Fruit fly (Drosophila melanogaster) whole organism, adult: ENCODE results near the gene B-H2.

Experiments used
- CG11617 ChIP-seq: fragments of 200-800 bp; sonication (Bioruptor generic); optimal IDR thresholded peaks from 2 replicates; lab custom pipeline; 2017; ENCODE audit warnings: mild to moderate bottlenecking, missing biosample characterization, missing genetic modification reagents, missing genetic modification characterization
- CG12768 ChIP-seq: fragments of 200-800 bp; sonication (Bioruptor generic); optimal IDR thresholded peaks from 2 replicates; lab custom pipeline; 2017; ENCODE audit warnings: missing biosample characterization, missing genetic modification characterization, mild to moderate bottlenecking, moderate library complexity, missing genetic modification reagents
- CG14711 ChIP-seq: fragments of 200-800 bp; sonication (Bioruptor generic); optimal IDR thresholded peaks from 2 replicates; lab custom pipeline; 2018; ENCODE audit warnings: missing biosample characterization, mild to moderate bottlenecking, missing genetic modification characterization, moderate library complexity
- CG1620 ChIP-seq: fragments of 200-800 bp; sonication (Bioruptor generic); optimal IDR thresholded peaks from 2 replicates; lab custom pipeline; 2016; ENCODE audit warnings: missing biosample characterization, missing genetic modification characterization
- CG33017 ChIP-seq: fragments of 200-800 bp; sonication (Bioruptor generic); optimal IDR thresholded peaks from 2 replicates; lab custom pipeline; 2018; ENCODE audit warnings: missing biosample characterization, mild to moderate bottlenecking, missing genetic modification characterization, moderate library complexity
- CG5204 ChIP-seq: fragments of 200-800 bp; sonication (Bioruptor generic); optimal IDR thresholded peaks from 2 replicates; lab custom pipeline; 2016; ENCODE audit warnings: missing biosample characterization, missing genetic modification characterization
- CG7045 ChIP-seq: fragments of 200-800 bp; sonication (Bioruptor generic); optimal IDR thresholded peaks from 2 replicates; lab custom pipeline; 2017; ENCODE audit warnings: missing biosample characterization, mild to moderate bottlenecking, missing genetic modification characterization
- CG7101 ChIP-seq: fragments of 200-800 bp; sonication (Bioruptor generic); optimal IDR thresholded peaks from 2 replicates; lab custom pipeline; 2018; ENCODE audit warnings: missing biosample characterization, mild to moderate bottlenecking, missing genetic modification characterization, moderate library complexity
- Clk ChIP-seq: fragments of 200-800 bp; sonication (Bioruptor generic); optimal IDR thresholded peaks from 2 replicates; lab custom pipeline; 2017; ENCODE audit warnings: missing biosample characterization, missing genetic modification characterization
- Crg-1 ChIP-seq: fragments of 200-800 bp; sonication (Bioruptor generic); optimal IDR thresholded peaks from 2 replicates; lab custom pipeline; 2016; ENCODE audit warnings: missing biosample characterization, missing genetic modification characterization
- Hr96 ChIP-seq: fragments of 200-800 bp; sonication (Bioruptor generic); optimal IDR thresholded peaks from 2 replicates; lab custom pipeline; 2016; ENCODE audit warnings: missing biosample characterization, missing genetic modification characterization
- Mnt ChIP-seq: fragments of 200-800 bp; sonication (Bioruptor generic); optimal IDR thresholded peaks from 2 replicates; lab custom pipeline; 2016; ENCODE audit warnings: missing biosample characterization, mild to moderate bottlenecking, missing genetic modification characterization
- bab1 ChIP-seq: fragments of 200-800 bp; sonication (Bioruptor generic); optimal IDR thresholded peaks from 3 replicates; lab custom pipeline; 2019; ENCODE audit warnings: missing biosample characterization, mild to moderate bottlenecking, missing genetic modification characterization, moderate library complexity
- cic ChIP-seq: fragments of 200-800 bp; sonication (Bioruptor generic); optimal IDR thresholded peaks from 2 replicates; lab custom pipeline; 2017; ENCODE audit warnings: missing biosample characterization, mild to moderate bottlenecking, missing genetic modification characterization, moderate library complexity
- cnc ChIP-seq, 2 experiments: fragments of >200 bp; optimal IDR thresholded peaks; 2 replicates each; lab custom pipeline; 2017
- kay ChIP-seq: fragments of 200-800 bp; sonication (Bioruptor generic); peaks from one replicate; lab custom pipeline; 2016; ENCODE audit warnings: missing biosample characterization, missing genetic modification characterization, borderline replicate concordance
- ovo ChIP-seq: fragments of 200-800 bp; sonication (Bioruptor generic); optimal IDR thresholded peaks from 2 replicates; lab custom pipeline; 2016; ENCODE audit warnings: missing biosample characterization, missing genetic modification characterization
- pad ChIP-seq: fragments of 200-800 bp; sonication (Bioruptor generic); optimal IDR thresholded peaks from 3 replicates; lab custom pipeline; 2017; ENCODE audit warnings: missing biosample characterization, missing genetic modification characterization, mild to moderate bottlenecking, moderate library complexity, missing genetic modification reagents
- tj ChIP-seq: fragments of 200-800 bp; sonication (Bioruptor generic); optimal IDR thresholded peaks from 3 replicates; lab custom pipeline; 2017; ENCODE audit warnings: missing biosample characterization, mild to moderate bottlenecking, missing genetic modification characterization, moderate library complexity
- toe ChIP-seq: fragments of 200-800 bp; sonication (Bioruptor generic); optimal IDR thresholded peaks from 2 replicates; lab custom pipeline; 2016; ENCODE audit warnings: missing biosample characterization, missing genetic modification characterization

B-H2 gene

dm6 chrX:17332390-17332789 lies 18.0 kb downstream of the B-H2 start:
- TF ChIP-seq Hr96 (GFP tag; lab: Kevin White, UChicago) (no peak), CG7045 (no peak), bab1 (GFP tag; lab: Kevin White, UChicago) (no peak), CG1620 (GFP tag; lab: Kevin White, UChicago) (no peak), CG7101 (tag; lab: Kevin White, UChicago) (no peak), CG14711 (tag; lab: Kevin White, UChicago) (no peak), tj (GFP tag; lab: Kevin White, UChicago) (no peak), kay (GFP tag; lab: Kevin White, UChicago) (no peak), CG12768 (GFP tag; lab: Kevin White, UChicago) (no peak), CG11617 (no peak), cnc (optimal IDR thresholded peaks at IDR 0.05; lab: Kevin White, UChicago) (no peak), cic (GFP tag; lab: Kevin White, UChicago) (no peak), pad (no peak), toe (GFP tag; lab: Kevin White, UChicago) (no peak), ovo (GFP tag; lab: Kevin White, UChicago) (no peak), CG33017 (tag; lab: Kevin White, UChicago) (no peak), Mnt (GFP tag; lab: Kevin White, UChicago) (no peak), Crg-1 (GFP tag; lab: Kevin White, UChicago) (no peak), CG5204 (GFP tag; lab: Kevin White, UChicago) (no peak)

dm6 chrX:17334101-17334500 lies 19.7 kb downstream of the B-H2 start:
- no peak for TF ChIP-seq CG33017 (tag; lab: Kevin White, UChicago)
- TF ChIP-seq Clk (GFP tag; lab: Kevin White, UChicago), result no peak
- no peak for TF ChIP-seq toe (GFP tag; lab: Kevin White, UChicago)
- TF ChIP-seq Hr96 (GFP tag; lab: Kevin White, UChicago), result no peak
- no peak for TF ChIP-seq cnc (optimal IDR thresholded peaks at IDR 0.05; lab: Kevin White, UChicago)

- TF ChIP-seq CG5204 (GFP tag; lab: Kevin White, UChicago) (no peak), cic (GFP tag; lab: Kevin White, UChicago) (no peak), cnc (optimal IDR thresholded peaks at IDR 0.05; lab: Kevin White, UChicago) (no peak), Hr96 (GFP tag; lab: Kevin White, UChicago) (no peak), toe (GFP tag; lab: Kevin White, UChicago) (no peak), CG7045 (no peak), CG33017 (tag; lab: Kevin White, UChicago) (no peak), Clk (GFP tag; lab: Kevin White, UChicago) (no peak), ovo (GFP tag; lab: Kevin White, UChicago) (no peak), CG12768 (GFP tag; lab: Kevin White, UChicago) (no peak), CG11617 (no peak), CG14711 (tag; lab: Kevin White, UChicago) (no peak)
Observed at dm6 chrX:17336335-17336734, 22.0 kb downstream of the B-H2 start.

dm6 chrX:17339693-17340092 lies 25.3 kb downstream of the B-H2 start:
- no peak for TF ChIP-seq CG12768 (GFP tag; lab: Kevin White, UChicago)
- TF ChIP-seq cic (GFP tag; lab: Kevin White, UChicago), result no peak
- no peak for TF ChIP-seq CG7101 (tag; lab: Kevin White, UChicago)
- TF ChIP-seq toe (GFP tag; lab: Kevin White, UChicago), result no peak
- TF ChIP-seq Hr96 (GFP tag; lab: Kevin White, UChicago), result no peak
- no peak for TF ChIP-seq cnc (optimal IDR thresholded peaks at IDR 0.05; lab: Kevin White, UChicago)
- TF ChIP-seq Clk (GFP tag; lab: Kevin White, UChicago), result no peak
- TF ChIP-seq Crg-1 (GFP tag; lab: Kevin White, UChicago), result no peak
- no peak for TF ChIP-seq CG11617
- TF ChIP-seq CG7045, result no peak
- TF ChIP-seq bab1 (GFP tag; lab: Kevin White, UChicago), result no peak
- TF ChIP-seq CG33017 (tag; lab: Kevin White, UChicago), result no peak
- no peak for TF ChIP-seq CG1620 (GFP tag; lab: Kevin White, UChicago)
- no peak for TF ChIP-seq Mnt (GFP tag; lab: Kevin White, UChicago)
- TF ChIP-seq pad, result no peak
- TF ChIP-seq kay (GFP tag; lab: Kevin White, UChicago), result no peak
- TF ChIP-seq ovo (GFP tag; lab: Kevin White, UChicago), result no peak
- TF ChIP-seq CG5204 (GFP tag; lab: Kevin White, UChicago), result no peak
- no peak for TF ChIP-seq CG14711 (tag; lab: Kevin White, UChicago)
- TF ChIP-seq tj (GFP tag; lab: Kevin White, UChicago), result no peak

- no peak for TF ChIP-seq CG5204 (GFP tag; lab: Kevin White, UChicago)
- no peak for TF ChIP-seq Clk (GFP tag; lab: Kevin White, UChicago)
- TF ChIP-seq bab1 (GFP tag; lab: Kevin White, UChicago), result no peak
- TF ChIP-seq CG14711 (tag; lab: Kevin White, UChicago), result no peak
- TF ChIP-seq Crg-1 (GFP tag; lab: Kevin White, UChicago), result no peak
- no peak for TF ChIP-seq cic (GFP tag; lab: Kevin White, UChicago)
- TF ChIP-seq CG33017 (tag; lab: Kevin White, UChicago), result no peak
Observed at dm6 chrX:17345806-17346424, 31.5 kb downstream of the B-H2 start.

dm6 chrX:17351554-17351953 lies 37.2 kb downstream of the B-H2 start:
- TF ChIP-seq CG14711 (tag; lab: Kevin White, UChicago), result no peak
- no peak for TF ChIP-seq tj (GFP tag; lab: Kevin White, UChicago)
- no peak for TF ChIP-seq CG7045
- no peak for TF ChIP-seq kay (GFP tag; lab: Kevin White, UChicago)
- TF ChIP-seq CG12768 (GFP tag; lab: Kevin White, UChicago), result no peak
- no peak for TF ChIP-seq CG1620 (GFP tag; lab: Kevin White, UChicago)
- TF ChIP-seq ovo (GFP tag; lab: Kevin White, UChicago), result no peak
- no peak for TF ChIP-seq CG11617
- TF ChIP-seq cnc (optimal IDR thresholded peaks at IDR 0.05; lab: Kevin White, UChicago), result no peak
- TF ChIP-seq CG33017 (tag; lab: Kevin White, UChicago), result no peak
- no peak for TF ChIP-seq Mnt (GFP tag; lab: Kevin White, UChicago)
- no peak for TF ChIP-seq pad
- TF ChIP-seq CG7101 (tag; lab: Kevin White, UChicago), result no peak
- TF ChIP-seq Clk (GFP tag; lab: Kevin White, UChicago), result no peak
- no peak for TF ChIP-seq Hr96 (GFP tag; lab: Kevin White, UChicago)
- TF ChIP-seq toe (GFP tag; lab: Kevin White, UChicago), result no peak
- no peak for TF ChIP-seq Crg-1 (GFP tag; lab: Kevin White, UChicago)
- TF ChIP-seq cic (GFP tag; lab: Kevin White, UChicago), result no peak
- TF ChIP-seq CG5204 (GFP tag; lab: Kevin White, UChicago), result no peak
- no peak for TF ChIP-seq bab1 (GFP tag; lab: Kevin White, UChicago)
